Worm (Caenorhabditis elegans) whole organism, L1 larva: ENCODE data around the gene C06C6.8.

ENCODE experiments used
- C04F5.9 ChIP-seq: sonication (generic microtip); optimal IDR thresholded peaks from 2 replicates; lab custom pipeline; 2016; ENCODE audit warnings: missing genetic modification characterization, missing compliant biosample characterization
- aha-1 ChIP-seq: fragments of 150-350 bp; optimal IDR thresholded peaks from 2 replicates; lab custom pipeline; 2014; ENCODE audit warnings: missing biosample characterization, missing genetic modification characterization
- aly-2 ChIP-seq: fragments of 150-350 bp; optimal IDR thresholded peaks from 2 replicates; lab custom pipeline; 2014; ENCODE audit warnings: missing biosample characterization, missing genetic modification characterization
- ama-1 ChIP-seq: fragments of 150-350 bp; optimal IDR thresholded peaks from 2 replicates; lab custom pipeline; 2014
- blmp-1 ChIP-seq: fragments of 150-350 bp; optimal IDR thresholded peaks from 2 replicates; lab custom pipeline; 2014; ENCODE audit warnings: missing biosample characterization, missing genetic modification characterization
- ceh-63 ChIP-seq: fragments of 200-800 bp; sonication (Bioruptor generic); optimal IDR thresholded peaks from 2 replicates; lab custom pipeline; 2018; ENCODE audit warnings: mild to moderate bottlenecking, missing genetic modification characterization, missing compliant biosample characterization
- ceh-88 ChIP-seq: fragments of 200-800 bp; sonication (Bioruptor generic); IDR thresholded peaks from 2 replicates; pipeline ENCODE4 v1.3.6; 2022; ENCODE audit warnings: missing genetic modification characterization, missing compliant biosample characterization
- dpl-1 ChIP-seq, 3 experiments: fragments of 150-350 bp in 2 of 3; sonication (generic microtip) in 1 of 3; optimal IDR thresholded peaks; 2 replicates each; lab custom pipeline; 2014 to 2017; ENCODE audit warnings: missing biosample characterization in 3 of 3, missing genetic modification characterization in 3 of 3, missing genetic modification reagents in 3 of 3
- efl-1 ChIP-seq, 4 experiments: fragments of 150-350 bp; optimal IDR thresholded peaks in 3 of 4; peaks in 1 of 4; 1 replicate in 1 of 4; 2 replicates in 3 of 4; lab custom pipeline; 2014; ENCODE audit warnings: missing biosample characterization in 2 of 4, missing genetic modification characterization in 2 of 4, missing genetic modification reagents in 2 of 4
- efl-3 ChIP-seq: fragments of 200-800 bp; sonication (Bioruptor generic); optimal IDR thresholded peaks from 2 replicates; lab custom pipeline; 2018; ENCODE audit warnings: mild to moderate bottlenecking, missing genetic modification characterization, missing compliant biosample characterization
- elt-2 ChIP-seq: sonication (generic microtip); optimal IDR thresholded peaks from 2 replicates; lab custom pipeline; 2016; ENCODE audit warnings: missing genetic modification characterization, mild to moderate bottlenecking, inconsistent platforms, missing compliant biosample characterization, missing genetic modification reagents
- fkh-10 ChIP-seq: sonication (generic microtip); optimal IDR thresholded peaks from 2 replicates; lab custom pipeline; 2017; ENCODE audit warnings: missing biosample characterization, missing genetic modification reagents, missing genetic modification characterization
- fos-1 ChIP-seq: fragments of 150-350 bp; optimal IDR thresholded peaks from 2 replicates; lab custom pipeline; 2014; ENCODE audit warnings: missing biosample characterization, missing genetic modification characterization
- hlh-4 ChIP-seq: sonication (generic microtip); optimal IDR thresholded peaks from 2 replicates; lab custom pipeline; 2016; ENCODE audit warnings: mild to moderate bottlenecking, missing genetic modification characterization, missing compliant biosample characterization
- irx-1 ChIP-seq: sonication (generic microtip); optimal IDR thresholded peaks from 2 replicates; lab custom pipeline; 2016; ENCODE audit warnings: missing genetic modification characterization, missing compliant biosample characterization
- lin-35 ChIP-seq, 2 experiments: fragments of 150-350 bp; optimal IDR thresholded peaks; 2 replicates each; lab custom pipeline; 2014; ENCODE audit warnings: missing biosample characterization in 2 of 2, missing genetic modification characterization in 2 of 2, missing genetic modification reagents in 2 of 2
- lir-3 ChIP-seq: sonication (generic microtip); optimal IDR thresholded peaks from 2 replicates; lab custom pipeline; 2016; ENCODE audit warnings: mild to moderate bottlenecking, missing genetic modification characterization, moderate library complexity, missing compliant biosample characterization; ENCODE audit not compliant: poor library complexity
- mab-9 ChIP-seq: fragments of 200-800 bp; sonication (Bioruptor generic); IDR thresholded peaks from 2 replicates; pipeline ENCODE4 v1.3.6; 2022; ENCODE audit warnings: missing genetic modification reagents, missing genetic modification characterization, missing compliant biosample characterization
- nhr-11 ChIP-seq: fragments of 150-350 bp; optimal IDR thresholded peaks from 2 replicates; lab custom pipeline; 2014; ENCODE audit warnings: missing biosample characterization, missing genetic modification characterization
- nhr-20 ChIP-seq: sonication (generic microtip); optimal IDR thresholded peaks from 2 replicates; lab custom pipeline; 2016; ENCODE audit warnings: mild to moderate bottlenecking, missing genetic modification characterization, missing compliant biosample characterization
- nhr-47 ChIP-seq: sonication (generic microtip); optimal IDR thresholded peaks from 2 replicates; lab custom pipeline; 2016; ENCODE audit warnings: mild to moderate bottlenecking, missing genetic modification characterization, moderate library complexity, missing compliant biosample characterization
- nhr-71 ChIP-seq: sonication (generic microtip); optimal IDR thresholded peaks from 2 replicates; lab custom pipeline; 2016; ENCODE audit warnings: mild to moderate bottlenecking, missing genetic modification characterization, moderate library complexity, missing compliant biosample characterization
- nhr-85 ChIP-seq: sonication (generic microtip); peaks from one replicate; lab custom pipeline; 2016; ENCODE audit warnings: missing genetic modification characterization, inconsistent platforms, missing compliant biosample characterization
- pag-3 ChIP-seq: sonication (generic microtip); optimal IDR thresholded peaks from 2 replicates; lab custom pipeline; 2017; ENCODE audit warnings: missing genetic modification characterization, mild to moderate bottlenecking, missing compliant biosample characterization, antibody characterized with exemption, borderline replicate concordance; ENCODE audit not compliant: insufficient read depth
- pqm-1 ChIP-seq: sonication (generic microtip); optimal IDR thresholded peaks from 3 replicates; lab custom pipeline; 2017; ENCODE audit warnings: missing biosample characterization, missing genetic modification characterization
- rnt-1 ChIP-seq: sonication (generic microtip); optimal IDR thresholded peaks from 2 replicates; lab custom pipeline; 2016; ENCODE audit warnings: mild to moderate bottlenecking, missing genetic modification characterization, moderate library complexity, missing compliant biosample characterization
- snu-23 ChIP-seq: sonication (generic microtip); optimal IDR thresholded peaks from 2 replicates; lab custom pipeline; 2016; ENCODE audit warnings: missing genetic modification characterization, missing compliant biosample characterization
- sptf-1 ChIP-seq: fragments of 150-350 bp; optimal IDR thresholded peaks from 2 replicates; lab custom pipeline; 2014; ENCODE audit warnings: missing biosample characterization, missing genetic modification characterization
- unc-86 ChIP-seq: sonication (generic microtip); optimal IDR thresholded peaks from 2 replicates; lab custom pipeline; 2016; ENCODE audit warnings: missing genetic modification characterization, missing compliant biosample characterization
- unc-98 ChIP-seq: fragments of 200-800 bp; sonication (Bioruptor generic); IDR thresholded peaks from 2 replicates; pipeline ENCODE4 v1.3.6; 2022; ENCODE audit warnings: missing genetic modification characterization, missing compliant biosample characterization

C06C6.8 gene

DNA sequence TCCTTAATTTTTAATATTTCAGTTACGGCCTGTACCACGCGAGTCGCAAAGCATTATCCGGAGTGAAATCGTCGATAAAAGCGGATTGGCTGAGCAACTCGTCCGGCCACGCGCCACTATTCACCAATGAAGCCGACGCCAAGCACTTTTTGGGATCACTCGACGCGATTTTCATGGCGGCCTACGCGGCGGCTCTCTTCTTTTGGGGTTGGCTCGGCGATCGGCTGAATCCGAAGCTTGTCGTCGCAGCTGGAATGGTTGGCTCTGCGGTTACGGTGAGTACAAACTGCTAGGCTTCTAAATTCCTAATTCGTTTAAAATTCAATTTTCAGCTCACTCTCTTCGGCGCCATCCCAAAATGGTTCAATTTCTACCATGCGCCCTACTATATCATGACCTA lies 28.0 kb downstream of the C06C6.8 start:
- TF ChIP-seq ama-1 (lab: Kevin White, UChicago): no peak
- no peak for TF ChIP-seq nhr-85 (tag; lab: Kevin White, UChicago)
- no peak for TF ChIP-seq blmp-1 (tag; lab: Kevin White, UChicago)
- TF ChIP-seq lir-3 (tag; lab: Kevin White, UChicago): no peak
- no peak for TF ChIP-seq hlh-4

DNA sequence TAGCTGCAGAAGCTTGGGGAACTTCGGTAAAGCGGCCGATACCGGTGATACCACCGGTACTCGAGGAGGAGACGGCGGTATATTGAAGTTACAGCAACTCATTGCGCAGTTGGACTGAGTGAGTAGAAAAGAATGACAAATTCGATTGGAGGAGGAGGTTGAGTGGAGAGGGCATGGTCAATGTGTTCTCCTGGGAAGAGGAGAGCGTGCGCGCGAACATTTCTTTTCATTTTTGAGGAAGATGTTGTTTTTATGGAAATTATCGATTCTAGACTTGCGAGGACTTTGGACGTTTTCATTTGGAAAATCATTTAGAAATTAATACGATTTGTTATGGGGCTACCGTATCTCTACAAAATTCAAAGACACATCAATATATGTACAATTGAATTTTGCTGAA lies 32.3 kb downstream of the C06C6.8 start:
- no peak for TF ChIP-seq efl-1 (optimal IDR thresholded peaks at IDR 0.05; lab: Kevin White, UChicago)
- TF ChIP-seq efl-1 (GFP tag; optimal IDR thresholded peaks at IDR 0.05 in 1 of 2; lab: Kevin White, UChicago): peak in 1 of 2 experiments; percentile 46
- TF ChIP-seq fkh-10 (GFP tag; lab: Kevin White, UChicago): no peak

- no peak for TF ChIP-seq rnt-1 (tag; lab: Kevin White, UChicago)
- no peak for TF ChIP-seq fos-1
- TF ChIP-seq elt-2: no peak
- no peak for TF ChIP-seq nhr-71
- TF ChIP-seq nhr-11: no peak
- TF ChIP-seq pqm-1: no peak
- no peak for TF ChIP-seq lin-35 (GFP tag; optimal IDR thresholded peaks at IDR 0.05; lab: Kevin White, UChicago)
- no peak for TF ChIP-seq unc-86 (tag; lab: Kevin White, UChicago)
- no peak for TF ChIP-seq C04F5.9 (tag; lab: Kevin White, UChicago)
- no peak for TF ChIP-seq mab-9 (GFP tag; lab: Robert Waterston, UW)
- TF ChIP-seq pag-3: no peak
- TF ChIP-seq snu-23: no peak
- no peak for TF ChIP-seq dpl-1 (GFP tag; optimal IDR thresholded peaks at IDR 0.05; lab: Kevin White, UChicago)
Observed at ce11 chrV:16031571-16031970, 34.6 kb downstream of the C06C6.8 start, which contains the start of gene T10C6.7. T10C6.7 (minus strand) TSS chrV:16031713.

DNA sequence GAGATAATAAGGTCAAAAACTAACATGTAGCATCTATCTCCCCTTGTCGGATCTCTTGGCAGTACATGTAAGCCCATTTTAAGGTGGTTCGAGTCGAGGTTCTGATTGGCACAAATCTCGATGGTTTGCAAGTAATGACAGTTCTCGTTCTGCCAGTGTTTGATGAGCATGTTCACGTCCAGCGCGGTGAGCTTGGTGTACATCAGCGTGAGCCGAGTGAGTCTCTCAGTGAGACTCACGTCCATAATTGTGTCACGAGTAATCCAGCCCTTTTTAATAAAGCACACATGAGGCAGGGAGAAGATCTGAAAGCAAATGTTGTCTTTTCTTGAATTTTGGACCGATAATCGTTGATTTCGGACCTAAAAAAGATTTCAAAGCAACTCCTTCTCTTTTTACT lies 35.8 kb downstream of the C06C6.8 start, which contains the start of gene T10C6.16:
TSS of gene T10C6.16 (minus strand) at position 245 of the 400 bp plus-strand sequence.
- TF ChIP-seq aha-1: no peak
- TF ChIP-seq aly-2 (tag; lab: Kevin White, UChicago): no peak
- no peak for TF ChIP-seq hlh-4
- TF ChIP-seq ceh-63 (GFP tag; lab: Kevin White, UChicago): no peak
- peak; percentile 18 for TF ChIP-seq nhr-85 (tag; lab: Kevin White, UChicago)
- no peak for TF ChIP-seq irx-1 (tag; lab: Kevin White, UChicago)
- TF ChIP-seq efl-1 (optimal IDR thresholded peaks at IDR 0.05; lab: Kevin White, UChicago): no peak
- no peak for TF ChIP-seq efl-1 (GFP tag; optimal IDR thresholded peaks at IDR 0.05 in 1 of 2; lab: Kevin White, UChicago)

- TF ChIP-seq nhr-20: no peak
- TF ChIP-seq efl-3 (GFP tag; lab: Kevin White, UChicago): no peak
- no peak for TF ChIP-seq nhr-85 (tag; lab: Kevin White, UChicago)
- TF ChIP-seq ceh-88: no peak
- no peak for TF ChIP-seq unc-98 (GFP tag; lab: Robert Waterston, UW)
Observed at ce11 chrV:16033491-16033890, 36.6 kb downstream of the C06C6.8 start.

- no peak for TF ChIP-seq snu-23
- no peak for TF ChIP-seq efl-1 (optimal IDR thresholded peaks at IDR 0.05; lab: Kevin White, UChicago)
- TF ChIP-seq efl-1 (GFP tag; optimal IDR thresholded peaks at IDR 0.05 in 1 of 2; lab: Kevin White, UChicago): peak in 1 of 2 experiments; percentile 45
- no peak for TF ChIP-seq nhr-47
- no peak for TF ChIP-seq sptf-1
- no peak for TF ChIP-seq rnt-1 (tag; lab: Kevin White, UChicago)
- TF ChIP-seq unc-98 (GFP tag; lab: Robert Waterston, UW): no peak
Observed at ce11 chrV:16036166-16036565, 39.2 kb downstream of the C06C6.8 start, which contains the start of gene T10C6.10. T10C6.10 (plus strand) TSS chrV:16036413.
